Worm (Caenorhabditis elegans): Measurements from ENCODE around the gene kcmf-1.

Gene kcmf-1

ce11 chrIII:7835684-7836083 lies 6.5 kb downstream of the kcmf-1 start:
- TF ChIP-seq snpc-1.3 (tag; optimal IDR thresholded peaks at IDR 0.05; ENCODE audit: insufficient read depth) (no peak), attf-3 (GFP tag; conservative IDR thresholded peaks at IDR 0.05) (no peak), die-1 (tag; optimal IDR thresholded peaks at IDR 0.05) (no peak)

DNA sequence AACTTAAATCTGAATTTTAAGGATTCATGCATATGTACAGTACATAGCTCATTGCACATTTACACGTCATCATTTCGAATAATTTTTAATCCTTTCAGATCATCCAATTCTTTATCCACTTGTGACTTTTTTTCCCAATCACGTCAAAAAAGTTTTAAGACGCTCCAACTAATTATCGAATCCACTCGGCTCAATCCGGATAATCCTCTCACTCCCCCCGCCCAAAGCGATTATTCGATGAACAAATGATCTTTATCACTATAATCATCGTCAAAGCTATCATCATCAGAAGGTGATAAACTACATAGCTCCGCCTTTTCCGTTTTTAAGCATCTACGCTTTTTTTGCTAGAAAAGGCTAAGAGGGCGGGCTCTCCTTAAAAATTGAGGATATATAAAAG lies 8.4 kb downstream of the kcmf-1 start:
- no peak for TF ChIP-seq ztf-28 (GFP tag; IDR thresholded peaks at IDR 0.05)
- no peak for TF ChIP-seq madf-3 (GFP tag; IDR thresholded peaks at IDR 0.05)
- TF ChIP-seq lsy-27 (tag; optimal IDR thresholded peaks at IDR 0.05; ENCODE audit: borderline replicate concordance, insufficient read depth) = no peak

ce11 chrIII:7838907-7839642 lies 9.9 kb downstream of the kcmf-1 start, which contains the start of gene ceh-23:
Gene ceh-23, plus strand, starts transcription at chrIII:7839592.
- TF ChIP-seq cebp-2 (GFP tag; IDR thresholded peaks at IDR 0.05) (no peak), rcor-1 (GFP tag; IDR thresholded peaks at IDR 0.05) (no peak), aptf-2 (GFP tag; conservative IDR thresholded peaks at IDR 0.05) (no peak), ztf-22 (GFP tag; optimal IDR thresholded peaks at IDR 0.05) (no peak), lin-54 (GFP tag; optimal IDR thresholded peaks at IDR 0.05) (no peak), F55B11.4 (tag; optimal IDR thresholded peaks at IDR 0.05; ENCODE audit: borderline replicate concordance, insufficient read depth) (no peak), attf-5 (GFP tag; optimal IDR thresholded peaks at IDR 0.05) (no peak), B0261.1 (tag; optimal IDR thresholded peaks at IDR 0.05) (no peak), chd-7 (tag; optimal IDR thresholded peaks at IDR 0.05) (no peak), ztf-3 (GFP tag; optimal IDR thresholded peaks at IDR 0.05) (no peak), hlh-26 (GFP tag; conservative IDR thresholded peaks at IDR 0.05) (no peak), ekl-4 (GFP tag; IDR thresholded peaks at IDR 0.05) (no peak), mes-4 (tag; optimal IDR thresholded peaks at IDR 0.05) (no peak), sdz-38 (tag; optimal IDR thresholded peaks at IDR 0.05) (no peak), snpc-4 (GFP tag; optimal IDR thresholded peaks at IDR 0.05) (no peak), snpc-4 (tag; optimal IDR thresholded peaks at IDR 0.05) (no peak), cebp-1 (GFP tag; IDR thresholded peaks at IDR 0.05) (no peak), cebp-1 (tag; optimal IDR thresholded peaks at IDR 0.05) (no peak), ceh-40 (GFP tag; IDR thresholded peaks at IDR 0.05) (no peak), snpc-1.3 (tag; optimal IDR thresholded peaks at IDR 0.05; ENCODE audit: insufficient read depth) (no peak), repo-1 (tag; optimal IDR thresholded peaks at IDR 0.05) (no peak)

DNA sequence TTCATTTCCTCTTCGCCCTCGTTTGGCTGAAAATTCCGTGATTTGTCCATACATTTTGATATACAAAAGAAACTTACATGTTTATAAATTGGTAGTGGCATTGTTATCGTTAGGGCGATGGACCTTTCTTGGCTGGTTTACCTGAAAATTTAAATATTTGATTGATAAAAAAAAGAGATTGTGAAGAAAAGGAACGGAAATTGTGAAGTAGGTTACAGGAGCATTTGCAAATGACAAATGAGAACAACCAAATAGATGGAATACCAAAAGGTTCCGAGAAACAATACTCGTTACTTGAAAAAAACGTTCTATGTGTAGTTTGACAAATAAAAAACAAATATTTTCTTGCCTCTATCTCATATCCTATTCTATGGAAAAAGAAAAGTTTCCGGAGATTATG lies 14.3 kb downstream of the kcmf-1 start, which contains the start of gene ZK652.8:
Gene ZK652.8, minus strand, starts transcription at position 101 of the 400 bp plus-strand sequence.
- TF ChIP-seq ztf-18 (tag; optimal IDR thresholded peaks at IDR 0.05) (no peak), hmg-20 (GFP tag; IDR thresholded peaks at IDR 0.05) (no peak), ceh-40 (GFP tag; IDR thresholded peaks at IDR 0.05) (no peak), cebp-2 (GFP tag; IDR thresholded peaks at IDR 0.05) (no peak), ceh-27 (GFP tag; optimal IDR thresholded peaks at IDR 0.05) (no peak), rpc-1 (optimal IDR thresholded peaks at IDR 0.05) (no peak), rpc-1 (tag; optimal IDR thresholded peaks at IDR 0.05) (no peak), tbx-9 (tag; optimal IDR thresholded peaks at IDR 0.05; ENCODE audit: borderline replicate concordance) (no peak), F52B5.7 (tag; optimal IDR thresholded peaks at IDR 0.05) (no peak), Y53F4B.3 (GFP tag; IDR thresholded peaks at IDR 0.05) (no peak), madf-8 (GFP tag; conservative IDR thresholded peaks at IDR 0.05) (no peak), lsl-1 (GFP tag; optimal IDR thresholded peaks at IDR 0.05) (no peak), ztf-3 (GFP tag; optimal IDR thresholded peaks at IDR 0.05) (no peak), nfyb-1 (GFP tag; IDR thresholded peaks at IDR 0.05) (no peak), nhr-80 (tag; optimal IDR thresholded peaks at IDR 0.05) (no peak), rcor-1 (GFP tag; IDR thresholded peaks at IDR 0.05) (no peak), snpc-3.4 (tag; optimal IDR thresholded peaks at IDR 0.05) (no peak), C06A6.2 (GFP tag; conservative IDR thresholded peaks at IDR 0.05) (no peak), madf-10 (tag; optimal IDR thresholded peaks at IDR 0.05) (no peak)
